Worm (Caenorhabditis elegans): ENCODE results near the gene F55A4.13.

- TF ChIP-seq flt-1 (GFP tag; IDR thresholded peaks at IDR 0.05): no peak
- TF ChIP-seq ref-1 (GFP tag; conservative IDR thresholded peaks at IDR 0.05): no peak
- no peak for TF ChIP-seq cog-1 (tag; optimal IDR thresholded peaks at IDR 0.05)
- no peak for TF ChIP-seq T22C8.4 (GFP tag; IDR thresholded peaks at IDR 0.05)
- TF ChIP-seq ztf-23 (GFP tag; IDR thresholded peaks at IDR 0.05): no peak
- TF ChIP-seq tab-1 (GFP tag; IDR thresholded peaks at IDR 0.05): no peak
- TF ChIP-seq med-1 (GFP tag; optimal IDR thresholded peaks at IDR 0.05; ENCODE audit: insufficient read depth): no peak
- no peak for TF ChIP-seq ztf-29 (GFP tag; IDR thresholded peaks at IDR 0.05)
- TF ChIP-seq klf-2 (GFP tag; conservative IDR thresholded peaks at IDR 0.05): no peak
Observed at ce11 chrX:1026722-1027121, 9.4 kb upstream of the F55A4.13 start.

All from whole organism, midembryonic.